Worm (Caenorhabditis elegans): Measurements from ENCODE around the gene Y57G11B.3.

- no peak for TF ChIP-seq lin-13 (tag; optimal IDR thresholded peaks at IDR 0.05)
- no peak for TF ChIP-seq mls-2 (tag; optimal IDR thresholded peaks at IDR 0.05)
- no peak for TF ChIP-seq snpc-4 (tag; optimal IDR thresholded peaks at IDR 0.05)
- TF ChIP-seq lsy-2 (tag; optimal IDR thresholded peaks at IDR 0.05), result no peak
- TF ChIP-seq nhr-28 (tag; optimal IDR thresholded peaks at IDR 0.05), result no peak
- TF ChIP-seq nhr-237 (tag; optimal IDR thresholded peaks at IDR 0.05), result peak; percentile 31
- no peak for TF ChIP-seq blmp-1 (tag; optimal IDR thresholded peaks at IDR 0.05)
- TF ChIP-seq unc-39 (tag; optimal IDR thresholded peaks at IDR 0.05), result no peak
- no peak for TF ChIP-seq pha-4 (tag; optimal IDR thresholded peaks at IDR 0.05)
- no peak for TF ChIP-seq hlh-1 (tag; optimal IDR thresholded peaks at IDR 0.05)
- peak; percentile 64 for TF ChIP-seq unc-62 (GFP tag; optimal IDR thresholded peaks at IDR 0.05)
- no peak for TF ChIP-seq tbx-8 (GFP tag; optimal IDR thresholded peaks at IDR 0.05)
- no peak for TF ChIP-seq ceh-83 (GFP tag; optimal IDR thresholded peaks at IDR 0.05)
- TF ChIP-seq nhr-76 (tag; optimal IDR thresholded peaks at IDR 0.05), result no peak
Measured at ce11 chrIV:14612547-14613329, 38.6 kb upstream of the Y57G11B.3 start.
